Fruit fly (Drosophila melanogaster) whole organism, wandering third instar larva: Measurements from ENCODE around the gene CG4408.

Source experiments
- Abd-B ChIP-seq: fragments of >200 bp; optimal IDR thresholded peaks from 2 replicates; lab custom pipeline; 2017; ENCODE audit warnings: missing biosample characterization, missing genetic modification characterization
- CG32264 ChIP-seq: fragments of 200-800 bp; sonication (Bioruptor generic); optimal IDR thresholded peaks from 2 replicates; lab custom pipeline; 2016; ENCODE audit warnings: missing biosample characterization, missing genetic modification characterization
- CG9705 ChIP-seq: fragments of 200-800 bp; sonication (Bioruptor generic); optimal IDR thresholded peaks from 2 replicates; lab custom pipeline; 2018; ENCODE audit warnings: missing biosample characterization, mild to moderate bottlenecking, missing genetic modification characterization
- CrebA ChIP-seq: fragments of 200-800 bp; sonication (Bioruptor generic); optimal IDR thresholded peaks from 2 replicates; lab custom pipeline; 2016; ENCODE audit warnings: missing biosample characterization, mild to moderate bottlenecking, missing genetic modification characterization, borderline replicate concordance
- Dfd ChIP-seq: fragments of >200 bp; optimal IDR thresholded peaks from 2 replicates; lab custom pipeline; 2017; ENCODE audit warnings: missing biosample characterization, missing genetic modification characterization
- Dif ChIP-seq: fragments of 200-275, 200-300 bp; sonication (Bioruptor generic); optimal IDR thresholded peaks from 2 replicates; lab custom pipeline; 2018; ENCODE audit warnings: missing biosample characterization, missing genetic modification characterization; ENCODE audit not compliant: partially characterized antibody
- GATAd ChIP-seq: sonication (Bioruptor generic); optimal IDR thresholded peaks from 2 replicates; lab custom pipeline; 2016; ENCODE audit warnings: missing biosample characterization, missing genetic modification characterization
- HLH106 ChIP-seq: fragments of 200-800 bp; optimal IDR thresholded peaks from 3 replicates; lab custom pipeline; 2019; ENCODE audit warnings: missing biosample characterization, mild to moderate bottlenecking, missing genetic modification characterization, moderate library complexity
- Hnf4 ChIP-seq: fragments of 200-800 bp; sonication (Bioruptor generic); optimal IDR thresholded peaks from 2 replicates; lab custom pipeline; 2016; ENCODE audit warnings: missing biosample characterization, mild to moderate bottlenecking, missing genetic modification characterization
- Hr78 ChIP-seq: fragments of >200 bp; optimal IDR thresholded peaks from 2 replicates; lab custom pipeline; 2017; ENCODE audit warnings: missing biosample characterization, missing genetic modification characterization
- Hr83 ChIP-seq: fragments of 200-300 bp; sonication (Bioruptor generic); optimal IDR thresholded peaks from 2 replicates; lab custom pipeline; 2016; ENCODE audit warnings: missing biosample characterization, mild to moderate bottlenecking, missing genetic modification characterization, moderate library complexity; ENCODE audit not compliant: poor library complexity, severe bottlenecking
- Jra ChIP-seq: sonication (Bioruptor generic); optimal IDR thresholded peaks from 2 replicates; lab custom pipeline; 2016; ENCODE audit warnings: missing biosample characterization, missing genetic modification characterization
- Mio ChIP-seq: sonication (Bioruptor generic); optimal IDR thresholded peaks from 2 replicates; lab custom pipeline; 2016; ENCODE audit warnings: missing biosample characterization, missing genetic modification characterization
- Myc ChIP-seq: fragments of >200 bp; optimal IDR thresholded peaks from 2 replicates; lab custom pipeline; 2017
- N ChIP-seq: fragments of >200 bp; optimal IDR thresholded peaks from 2 replicates; lab custom pipeline; 2018; ENCODE audit warnings: missing biosample characterization, missing external identifiers, missing genetic modification characterization
- OdsH ChIP-seq: fragments of 200-800 bp; sonication (Bioruptor generic); optimal IDR thresholded peaks from 2 replicates; lab custom pipeline; 2016; ENCODE audit warnings: missing biosample characterization, mild to moderate bottlenecking, missing genetic modification characterization
- Rel ChIP-seq, 2 experiments: fragments of 200-800 bp; sonication (Bioruptor generic) in 1 of 2; optimal IDR thresholded peaks; 2 replicates in 1 of 2; 3 replicates in 1 of 2; lab custom pipeline; 2016 to 2019; ENCODE audit warnings: mild to moderate bottlenecking in 2 of 2, missing biosample characterization in 2 of 2, missing genetic modification characterization in 2 of 2, moderate library complexity in 1 of 2
- Sp1 ChIP-seq: fragments of 200-800 bp; sonication (Bioruptor generic); optimal IDR thresholded peaks from 3 replicates; lab custom pipeline; 2019; ENCODE audit warnings: missing biosample characterization, mild to moderate bottlenecking, missing genetic modification characterization, moderate library complexity
- Vsx2 ChIP-seq: fragments of 200-300, 225-300 bp; sonication (Bioruptor generic); optimal IDR thresholded peaks from 2 replicates; lab custom pipeline; 2018; ENCODE audit warnings: missing biosample characterization, missing genetic modification characterization; ENCODE audit not compliant: partially characterized antibody
- br ChIP-seq: fragments of 200-800 bp; sonication (Bioruptor generic); optimal IDR thresholded peaks from 2 replicates; lab custom pipeline; 2016; ENCODE audit warnings: missing biosample characterization, missing genetic modification characterization
- brk ChIP-seq: fragments of 200-800 bp; sonication (Bioruptor generic); optimal IDR thresholded peaks from 2 replicates; lab custom pipeline; 2016; ENCODE audit warnings: missing biosample characterization, mild to moderate bottlenecking, missing genetic modification characterization
- dl ChIP-seq, 2 experiments: fragments of 175-275, 200-275 bp in 1 of 2; fragments of 200-275 bp in 1 of 2; sonication (Bioruptor generic); optimal IDR thresholded peaks; lab custom pipeline; 2018; ENCODE audit warnings: mild to moderate bottlenecking in 2 of 2, missing biosample characterization in 2 of 2, missing genetic modification characterization in 2 of 2, moderate library complexity in 2 of 2; ENCODE audit not compliant: partially characterized antibody in 2 of 2, insufficient read depth in 1 of 2
- dmrt93B ChIP-seq: fragments of 200-800 bp; sonication (Bioruptor generic); optimal IDR thresholded peaks from 2 replicates; lab custom pipeline; 2018; ENCODE audit warnings: missing biosample characterization, mild to moderate bottlenecking, missing genetic modification characterization
- dsf ChIP-seq: sonication (Bioruptor generic); optimal IDR thresholded peaks from 2 replicates; lab custom pipeline; 2016; ENCODE audit warnings: missing biosample characterization, missing genetic modification characterization, borderline replicate concordance
- ey ChIP-seq: fragments of 200-800 bp; sonication (Bioruptor generic); optimal IDR thresholded peaks from 2 replicates; lab custom pipeline; 2016; ENCODE audit warnings: missing biosample characterization, missing genetic modification characterization
- foxo ChIP-seq, 2 experiments: fragments of 200-800 bp; sonication (Bioruptor generic); optimal IDR thresholded peaks; 2 replicates in 1 of 2; 3 replicates in 1 of 2; lab custom pipeline; 2016 to 2017; ENCODE audit warnings: missing biosample characterization in 2 of 2, missing genetic modification characterization in 2 of 2
- fru ChIP-seq: fragments of 200-800 bp; sonication (Bioruptor generic); optimal IDR thresholded peaks from 3 replicates; lab custom pipeline; 2016; ENCODE audit warnings: missing biosample characterization, mild to moderate bottlenecking, missing genetic modification characterization
- h ChIP-seq: fragments of 200-800 bp; sonication (Bioruptor generic); optimal IDR thresholded peaks from 3 replicates; lab custom pipeline; 2016; ENCODE audit warnings: missing biosample characterization, mild to moderate bottlenecking, missing genetic modification characterization
- jim ChIP-seq: fragments of 175-275, 200-325 bp; sonication (Bioruptor generic); optimal IDR thresholded peaks from 2 replicates; lab custom pipeline; 2016; ENCODE audit warnings: missing biosample characterization, mild to moderate bottlenecking, missing genetic modification characterization
- lola ChIP-seq: fragments of >200 bp; optimal IDR thresholded peaks from 2 replicates; lab custom pipeline; 2017; ENCODE audit warnings: missing biosample characterization, missing genetic modification characterization
- pan ChIP-seq: fragments of >200 bp; optimal IDR thresholded peaks from 2 replicates; lab custom pipeline; 2017
- psq ChIP-seq: fragments of 200-800 bp; sonication (Bioruptor generic); optimal IDR thresholded peaks from 3 replicates; lab custom pipeline; 2017; ENCODE audit warnings: missing biosample characterization, mild to moderate bottlenecking, missing genetic modification characterization, moderate library complexity
- rgr ChIP-seq: fragments of 200-800 bp; sonication (Bioruptor generic); optimal IDR thresholded peaks from 3 replicates; lab custom pipeline; 2016; ENCODE audit warnings: missing biosample characterization, mild to moderate bottlenecking, missing genetic modification characterization
- sage ChIP-seq: fragments of 200-800 bp; sonication (Bioruptor generic); optimal IDR thresholded peaks from 2 replicates; lab custom pipeline; 2016; ENCODE audit warnings: missing biosample characterization, mild to moderate bottlenecking, missing genetic modification characterization
- sv ChIP-seq: fragments of 200-800 bp; sonication (Bioruptor generic); optimal IDR thresholded peaks from 3 replicates; lab custom pipeline; 2016; ENCODE audit warnings: missing biosample characterization, missing genetic modification characterization
- tai ChIP-seq: sonication (Bioruptor generic); optimal IDR thresholded peaks from 2 replicates; lab custom pipeline; 2016; ENCODE audit warnings: missing biosample characterization, missing genetic modification characterization
- usp ChIP-seq: fragments of >200 bp; optimal IDR thresholded peaks from 2 replicates; lab custom pipeline; 2017; ENCODE audit warnings: missing biosample characterization, missing genetic modification characterization
- woc ChIP-seq: sonication (Bioruptor generic); optimal IDR thresholded peaks from 2 replicates; lab custom pipeline; 2016; ENCODE audit warnings: missing biosample characterization, mild to moderate bottlenecking, missing genetic modification characterization

Gene CG4408

DNA sequence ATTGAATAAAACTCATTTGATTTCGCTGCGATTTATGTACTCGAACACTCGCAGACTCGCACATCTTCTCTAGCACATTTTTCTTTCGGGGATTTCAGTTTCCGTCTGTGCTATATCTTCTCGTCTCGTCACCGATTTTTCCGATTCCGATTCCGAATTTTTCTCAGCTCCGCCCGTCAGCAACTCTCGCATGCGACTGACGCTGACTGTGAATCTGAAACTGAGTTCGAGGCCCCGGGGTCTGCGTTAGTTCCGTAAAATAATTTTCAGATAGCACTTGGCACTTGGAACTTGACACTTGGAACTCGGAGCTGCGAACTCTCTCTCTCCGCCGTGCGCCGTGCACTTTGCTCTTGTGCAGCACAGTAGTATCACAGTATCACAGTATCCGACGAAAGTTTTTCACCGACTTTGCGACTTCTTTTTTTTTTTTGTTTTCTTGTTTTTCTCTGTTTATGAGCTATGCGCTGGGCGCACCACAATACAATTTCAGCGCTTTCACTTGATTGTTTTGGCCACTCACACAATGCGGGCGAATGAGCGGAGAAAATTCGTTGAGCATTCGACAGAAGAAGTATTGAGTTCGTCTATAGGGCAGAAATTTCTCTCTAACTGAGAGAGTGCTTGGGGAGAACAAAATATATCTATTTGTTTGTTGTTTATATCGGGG is 21.4 kb upstream of the CG4408 start, which contains the start of gene CG4393:
Gene CG4393, minus strand, starts transcription at position 187 of the 670 bp plus-strand sequence.
- TF ChIP-seq N (no peak), Dif (no peak), Sp1 (no peak), HLH106 (tag; lab: Kevin White, UChicago) (no peak), dmrt93B (no peak), sv (GFP tag; lab: Kevin White, UChicago) (no peak), tai (no peak), CrebA (GFP tag; lab: Kevin White, UChicago) (no peak)

DNA sequence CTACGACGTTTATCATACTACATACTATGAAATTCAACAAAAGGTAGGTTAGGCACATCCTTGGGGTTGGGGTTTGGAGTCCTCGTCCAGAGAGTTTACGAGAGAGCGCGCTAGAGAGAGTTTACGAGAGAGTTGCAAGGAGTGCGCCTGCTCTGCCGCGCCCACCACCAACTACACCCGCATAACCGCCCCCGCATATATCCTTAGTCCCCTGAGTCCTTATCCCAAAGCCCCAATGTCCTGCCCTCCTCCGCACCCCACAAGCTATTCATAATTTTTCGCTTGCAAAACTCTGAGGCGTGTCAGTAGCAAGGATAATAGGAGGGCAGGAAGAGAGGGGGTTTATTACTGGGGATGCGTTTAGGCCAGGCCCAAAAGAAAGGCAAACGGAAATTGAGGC is 20.3 kb upstream of the CG4408 start:
- no peak for TF ChIP-seq fru (GFP tag; lab: Kevin White, UChicago)
- no peak for TF ChIP-seq Hnf4 (GFP tag; lab: Kevin White, UChicago)
- TF ChIP-seq foxo (GFP tag; optimal IDR thresholded peaks at IDR 0.05; lab: Kevin White, UChicago) = no peak
- no peak for TF ChIP-seq GATAd (GFP tag; lab: Kevin White, UChicago)
- TF ChIP-seq Hr78 (GFP tag; lab: Kevin White, UChicago) = no peak
- TF ChIP-seq HLH106 (tag; lab: Kevin White, UChicago) = no peak
- TF ChIP-seq brk = no peak
- no peak for TF ChIP-seq tai
- no peak for TF ChIP-seq sage
- no peak for TF ChIP-seq dl (GFP tag; optimal IDR thresholded peaks at IDR 0.05; lab: Kevin White, UChicago; ENCODE audit: insufficient read depth in 1 of 2, partially characterized antibody in 2 of 2)
- TF ChIP-seq Jra = no peak
- TF ChIP-seq dmrt93B = no peak

dm6 chr3R:23377288-23377687 is 13.9 kb upstream of the CG4408 start:
- no peak for TF ChIP-seq jim (GFP tag; lab: Kevin White, UChicago)
- TF ChIP-seq h = no peak
- TF ChIP-seq brk = no peak
- no peak for TF ChIP-seq foxo (GFP tag; optimal IDR thresholded peaks at IDR 0.05; lab: Kevin White, UChicago)
- no peak for TF ChIP-seq Sp1

DNA sequence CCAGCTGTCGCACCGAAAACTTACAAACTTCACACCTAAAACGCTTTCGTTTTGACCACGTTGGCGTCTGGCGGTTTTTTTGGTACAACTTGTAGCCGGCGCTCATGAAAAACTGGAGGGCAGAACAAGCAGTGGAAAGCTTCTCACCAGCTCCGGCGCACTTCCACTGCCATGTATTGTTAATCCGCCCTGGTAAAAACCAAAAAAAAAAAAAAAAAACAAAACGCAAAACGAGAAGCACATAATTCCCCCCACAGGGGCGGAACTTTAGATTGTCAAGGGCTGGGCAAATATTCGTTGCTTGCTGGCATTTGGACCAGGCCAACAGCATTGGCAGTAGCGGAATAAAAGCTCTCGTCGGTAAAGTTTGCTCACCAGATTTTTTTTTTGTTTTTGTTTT is 10.9 kb upstream of the CG4408 start:
- TF ChIP-seq Mio (GFP tag; lab: Kevin White, UChicago) = no peak
- no peak for TF ChIP-seq psq (GFP tag; lab: Kevin White, UChicago)
- no peak for TF ChIP-seq sage
- TF ChIP-seq Jra = no peak
- TF ChIP-seq OdsH (GFP tag; lab: Kevin White, UChicago) = no peak
- TF ChIP-seq ey = no peak
- TF ChIP-seq sv (GFP tag; lab: Kevin White, UChicago) = no peak
- no peak for TF ChIP-seq foxo (GFP tag; optimal IDR thresholded peaks at IDR 0.05; lab: Kevin White, UChicago)
- TF ChIP-seq Abd-B (GFP tag; lab: Kevin White, UChicago) = no peak
- TF ChIP-seq N = no peak
- peak; percentile 46 for TF ChIP-seq Vsx2 (GFP tag; lab: Kevin White, UChicago)
- no peak for TF ChIP-seq GATAd (GFP tag; lab: Kevin White, UChicago)
- TF ChIP-seq dsf (GFP tag; lab: Kevin White, UChicago) = no peak
- TF ChIP-seq pan (lab: Kevin White, UChicago) = no peak
- peak; percentile 90 for TF ChIP-seq CrebA (GFP tag; lab: Kevin White, UChicago)
- peak; percentile 20 for TF ChIP-seq rgr (GFP tag; lab: Kevin White, UChicago)
- no peak for TF ChIP-seq woc (GFP tag; lab: Kevin White, UChicago)
- no peak for TF ChIP-seq lola (GFP tag; lab: Kevin White, UChicago)
- no peak for TF ChIP-seq brk
- TF ChIP-seq usp (GFP tag; lab: Kevin White, UChicago) = no peak
- TF ChIP-seq jim (GFP tag; lab: Kevin White, UChicago) = peak; percentile 98
- no peak for TF ChIP-seq CG32264
- peak; percentile 17 for TF ChIP-seq HLH106 (tag; lab: Kevin White, UChicago)
- no peak for TF ChIP-seq Dif
- peak; percentile 54 for TF ChIP-seq Hnf4 (GFP tag; lab: Kevin White, UChicago)
- TF ChIP-seq Myc (lab: Kevin White, UChicago) = no peak
- peak; percentile 73 for TF ChIP-seq br (GFP tag; lab: Kevin White, UChicago)
- peak; percentile 16 for TF ChIP-seq Rel (GFP tag; optimal IDR thresholded peaks at IDR 0.05; lab: Kevin White, UChicago)
- TF ChIP-seq Rel (tag; optimal IDR thresholded peaks at IDR 0.05; lab: Kevin White, UChicago) = peak; percentile 76
- peak; percentile 47 for TF ChIP-seq fru (GFP tag; lab: Kevin White, UChicago)
- TF ChIP-seq Hr78 (GFP tag; lab: Kevin White, UChicago) = no peak
- TF ChIP-seq Hr83 (GFP tag; lab: Kevin White, UChicago) = peak; percentile 35
- TF ChIP-seq dl (GFP tag; optimal IDR thresholded peaks at IDR 0.05; lab: Kevin White, UChicago; ENCODE audit: insufficient read depth in 1 of 2, partially characterized antibody in 2 of 2) = no peak
- TF ChIP-seq Dfd (GFP tag; lab: Kevin White, UChicago) = no peak
- no peak for TF ChIP-seq dmrt93B
- no peak for TF ChIP-seq CG9705
- no peak for TF ChIP-seq tai
- peak; percentile 71 for TF ChIP-seq Sp1
- peak; percentile 76 for TF ChIP-seq h
- TF ChIP-seq, all 38 proteins: peak for 12
